Worm (Caenorhabditis elegans): ENCODE results near the gene rol-6.

rol-6 gene

DNA sequence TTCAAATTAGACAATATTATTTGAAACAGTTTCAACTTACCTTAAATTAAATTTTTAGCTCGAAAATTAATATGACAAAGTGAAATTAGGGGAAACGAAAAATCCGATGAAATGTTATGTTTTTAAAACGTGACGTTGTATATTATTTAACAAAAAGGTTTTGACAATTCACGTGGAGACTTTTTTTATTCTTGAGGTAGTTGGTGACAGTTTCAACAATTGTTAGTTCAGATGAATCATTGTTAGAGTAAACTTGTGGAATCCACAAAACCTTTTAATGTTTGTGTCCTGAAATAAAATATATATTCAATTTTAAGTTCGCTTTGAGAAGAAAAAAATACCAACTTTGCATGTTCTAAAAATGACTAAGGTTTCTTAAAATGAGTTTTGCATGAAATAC lies 26.6 kb downstream of the rol-6 start, which contains the start of gene fut-1:
Gene fut-1, minus strand, starts transcription at position 101 of the 400 bp plus-strand sequence.
- no peak for TF ChIP-seq ets-7 (tag; optimal IDR thresholded peaks at IDR 0.05)
- TF ChIP-seq scrt-1 (GFP tag; IDR thresholded peaks at IDR 0.05): no peak
- no peak for TF ChIP-seq ama-1 (optimal IDR thresholded peaks at IDR 0.05)
- no peak for TF ChIP-seq pes-1 (GFP tag; IDR thresholded peaks at IDR 0.05)
- TF ChIP-seq sea-1 (GFP tag; conservative IDR thresholded peaks at IDR 0.05): no peak
- TF ChIP-seq tbx-37 (GFP tag; conservative IDR thresholded peaks at IDR 0.05): no peak
- TF ChIP-seq hmg-4 (GFP tag; optimal IDR thresholded peaks at IDR 0.05): no peak
- no peak for TF ChIP-seq tbx-11 (GFP tag; IDR thresholded peaks at IDR 0.05)
- TF ChIP-seq F13C5.2 (tag; optimal IDR thresholded peaks at IDR 0.05): no peak
- TF ChIP-seq flt-1 (GFP tag; IDR thresholded peaks at IDR 0.05): no peak
- TF ChIP-seq hnd-1 (tag; optimal IDR thresholded peaks at IDR 0.05): no peak
- no peak for TF ChIP-seq ceh-13 (GFP tag; optimal IDR thresholded peaks at IDR 0.05)
- TF ChIP-seq aly-1 (tag; optimal IDR thresholded peaks at IDR 0.05): no peak
- no peak for TF ChIP-seq ceh-36 (tag; optimal IDR thresholded peaks at IDR 0.05)
- no peak for TF ChIP-seq tra-4 (tag; optimal IDR thresholded peaks at IDR 0.05)
- TF ChIP-seq B0310.2 (tag; optimal IDR thresholded peaks at IDR 0.05): no peak
- no peak for TF ChIP-seq hmbx-1 (tag; optimal IDR thresholded peaks at IDR 0.05)

DNA sequence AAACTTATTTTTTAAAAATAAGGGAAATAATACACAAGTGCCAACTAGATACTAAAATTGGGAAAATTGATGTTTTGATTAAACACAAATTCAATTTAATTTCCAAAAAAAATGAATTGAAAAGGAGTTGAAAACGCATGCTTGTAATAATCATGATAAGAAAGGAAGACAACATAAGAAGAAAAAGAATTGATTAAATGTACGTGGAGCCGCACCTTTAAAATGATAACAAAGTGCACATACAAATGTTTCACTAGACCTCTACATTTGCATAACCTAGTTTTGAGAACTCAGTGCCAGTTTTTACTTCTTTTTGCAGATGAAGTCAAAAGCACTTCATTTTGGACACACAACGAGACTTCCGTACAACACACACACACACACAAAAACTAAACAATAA lies 28.9 kb downstream of the rol-6 start:
- TF ChIP-seq flt-1 (GFP tag; IDR thresholded peaks at IDR 0.05) (no peak), hmbx-1 (tag; optimal IDR thresholded peaks at IDR 0.05) (no peak), ama-1 (optimal IDR thresholded peaks at IDR 0.05) (no peak), hnd-1 (tag; optimal IDR thresholded peaks at IDR 0.05) (no peak)

DNA sequence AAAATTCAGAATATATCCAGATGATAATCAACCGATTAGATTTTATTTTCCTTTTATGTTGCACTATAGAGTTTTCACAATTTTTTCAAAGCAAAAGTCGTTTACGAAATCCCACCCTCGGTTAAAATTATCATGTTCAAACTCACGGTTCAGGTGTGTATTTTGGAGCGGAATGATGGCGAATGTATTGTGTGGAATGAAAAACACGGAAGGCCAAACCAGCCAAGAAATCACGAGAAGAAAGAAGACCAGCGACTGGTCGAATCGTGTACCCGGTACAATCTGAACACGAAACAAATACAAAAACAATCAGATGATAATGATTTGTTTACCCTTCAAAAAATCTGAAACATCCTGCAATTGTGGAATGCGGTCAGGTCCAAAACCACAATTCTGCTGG lies 30.5 kb downstream of the rol-6 start:
- no peak for TF ChIP-seq ceh-13 (GFP tag; optimal IDR thresholded peaks at IDR 0.05)
- no peak for TF ChIP-seq hmbx-1 (tag; optimal IDR thresholded peaks at IDR 0.05)
- TF ChIP-seq tra-4 (tag; optimal IDR thresholded peaks at IDR 0.05): no peak
- no peak for TF ChIP-seq ceh-36 (tag; optimal IDR thresholded peaks at IDR 0.05)
- TF ChIP-seq F13C5.2 (tag; optimal IDR thresholded peaks at IDR 0.05): no peak
- TF ChIP-seq hnd-1 (tag; optimal IDR thresholded peaks at IDR 0.05): no peak
- no peak for TF ChIP-seq ets-7 (tag; optimal IDR thresholded peaks at IDR 0.05)
- TF ChIP-seq aly-1 (tag; optimal IDR thresholded peaks at IDR 0.05): no peak
- no peak for TF ChIP-seq tbx-11 (GFP tag; IDR thresholded peaks at IDR 0.05)
- no peak for TF ChIP-seq hmg-4 (GFP tag; optimal IDR thresholded peaks at IDR 0.05)
- TF ChIP-seq tbx-37 (GFP tag; conservative IDR thresholded peaks at IDR 0.05): no peak
- TF ChIP-seq flt-1 (GFP tag; IDR thresholded peaks at IDR 0.05): no peak
- TF ChIP-seq ama-1 (optimal IDR thresholded peaks at IDR 0.05): no peak
- TF ChIP-seq B0310.2 (tag; optimal IDR thresholded peaks at IDR 0.05): no peak
- TF ChIP-seq scrt-1 (GFP tag; IDR thresholded peaks at IDR 0.05): no peak
- TF ChIP-seq sea-1 (GFP tag; conservative IDR thresholded peaks at IDR 0.05): no peak
- no peak for TF ChIP-seq pes-1 (GFP tag; IDR thresholded peaks at IDR 0.05)

- TF ChIP-seq ceh-36 (tag; optimal IDR thresholded peaks at IDR 0.05) (no peak), flt-1 (GFP tag; IDR thresholded peaks at IDR 0.05) (no peak), tbx-37 (GFP tag; conservative IDR thresholded peaks at IDR 0.05) (no peak), hnd-1 (tag; optimal IDR thresholded peaks at IDR 0.05) (no peak), ceh-13 (GFP tag; optimal IDR thresholded peaks at IDR 0.05) (no peak), F13C5.2 (tag; optimal IDR thresholded peaks at IDR 0.05) (no peak), scrt-1 (GFP tag; IDR thresholded peaks at IDR 0.05) (no peak), sea-1 (GFP tag; conservative IDR thresholded peaks at IDR 0.05) (no peak), ama-1 (optimal IDR thresholded peaks at IDR 0.05) (no peak), ets-7 (tag; optimal IDR thresholded peaks at IDR 0.05) (no peak), B0310.2 (tag; optimal IDR thresholded peaks at IDR 0.05) (no peak), tra-4 (tag; optimal IDR thresholded peaks at IDR 0.05) (no peak), tbx-11 (GFP tag; IDR thresholded peaks at IDR 0.05) (no peak), aly-1 (tag; optimal IDR thresholded peaks at IDR 0.05) (no peak), pes-1 (GFP tag; IDR thresholded peaks at IDR 0.05) (no peak)
Measured at ce11 chrII:8764332-8764731, 31.5 kb downstream of the rol-6 start.

- TF ChIP-seq F13C5.2 (tag; optimal IDR thresholded peaks at IDR 0.05): no peak
- no peak for TF ChIP-seq aly-1 (tag; optimal IDR thresholded peaks at IDR 0.05)
- no peak for TF ChIP-seq B0310.2 (tag; optimal IDR thresholded peaks at IDR 0.05)
- no peak for TF ChIP-seq pes-1 (GFP tag; IDR thresholded peaks at IDR 0.05)
- TF ChIP-seq ets-7 (tag; optimal IDR thresholded peaks at IDR 0.05): no peak
- no peak for TF ChIP-seq tbx-37 (GFP tag; conservative IDR thresholded peaks at IDR 0.05)
- TF ChIP-seq tbx-11 (GFP tag; IDR thresholded peaks at IDR 0.05): no peak
- TF ChIP-seq hmg-4 (GFP tag; optimal IDR thresholded peaks at IDR 0.05): no peak
- TF ChIP-seq ceh-36 (tag; optimal IDR thresholded peaks at IDR 0.05): no peak
- TF ChIP-seq ceh-13 (GFP tag; optimal IDR thresholded peaks at IDR 0.05): no peak
- TF ChIP-seq hmbx-1 (tag; optimal IDR thresholded peaks at IDR 0.05): no peak
- no peak for TF ChIP-seq flt-1 (GFP tag; IDR thresholded peaks at IDR 0.05)
- TF ChIP-seq tra-4 (tag; optimal IDR thresholded peaks at IDR 0.05): no peak
- TF ChIP-seq ama-1 (optimal IDR thresholded peaks at IDR 0.05): no peak
- TF ChIP-seq hnd-1 (tag; optimal IDR thresholded peaks at IDR 0.05): no peak
Measured at ce11 chrII:8765131-8765530, 32.3 kb downstream of the rol-6 start.

- TF ChIP-seq ets-7 (tag; optimal IDR thresholded peaks at IDR 0.05): no peak
- TF ChIP-seq B0310.2 (tag; optimal IDR thresholded peaks at IDR 0.05): no peak
- TF ChIP-seq hmg-4 (GFP tag; optimal IDR thresholded peaks at IDR 0.05): no peak
- no peak for TF ChIP-seq tbx-37 (GFP tag; conservative IDR thresholded peaks at IDR 0.05)
- TF ChIP-seq ama-1 (optimal IDR thresholded peaks at IDR 0.05): no peak
Measured at ce11 chrII:8766475-8766874, 33.6 kb downstream of the rol-6 start, which contains the start of the genes nsph-1.1 and K08F8.15. Gene nsph-1.1 (plus strand): TSS chrII:8766775. Gene K08F8.15 (plus strand): TSS chrII:8766809.

- no peak for TF ChIP-seq F13C5.2 (tag; optimal IDR thresholded peaks at IDR 0.05)
- TF ChIP-seq pes-1 (GFP tag; IDR thresholded peaks at IDR 0.05): no peak
- no peak for TF ChIP-seq hnd-1 (tag; optimal IDR thresholded peaks at IDR 0.05)
- TF ChIP-seq ama-1 (optimal IDR thresholded peaks at IDR 0.05): no peak
- no peak for TF ChIP-seq flt-1 (GFP tag; IDR thresholded peaks at IDR 0.05)
- no peak for TF ChIP-seq ceh-36 (tag; optimal IDR thresholded peaks at IDR 0.05)
- no peak for TF ChIP-seq B0310.2 (tag; optimal IDR thresholded peaks at IDR 0.05)
- TF ChIP-seq tbx-37 (GFP tag; conservative IDR thresholded peaks at IDR 0.05): no peak
- TF ChIP-seq ceh-13 (GFP tag; optimal IDR thresholded peaks at IDR 0.05): no peak
- no peak for TF ChIP-seq hmbx-1 (tag; optimal IDR thresholded peaks at IDR 0.05)
- TF ChIP-seq tra-4 (tag; optimal IDR thresholded peaks at IDR 0.05): no peak
- TF ChIP-seq ets-7 (tag; optimal IDR thresholded peaks at IDR 0.05): no peak
- TF ChIP-seq sea-1 (GFP tag; conservative IDR thresholded peaks at IDR 0.05): no peak
- TF ChIP-seq tbx-11 (GFP tag; IDR thresholded peaks at IDR 0.05): no peak
- TF ChIP-seq hmg-4 (GFP tag; optimal IDR thresholded peaks at IDR 0.05): no peak
- TF ChIP-seq scrt-1 (GFP tag; IDR thresholded peaks at IDR 0.05): no peak
- no peak for TF ChIP-seq aly-1 (tag; optimal IDR thresholded peaks at IDR 0.05)
Measured at ce11 chrII:8766897-8767296, 34.0 kb downstream of the rol-6 start, which contains the start of gene pah-1. Gene pah-1 (minus strand): TSS chrII:8766997.

Measured in whole organism, early embryonic.